Worm (Caenorhabditis elegans): Measurements from ENCODE around the gene K10H10.6.

DNA sequence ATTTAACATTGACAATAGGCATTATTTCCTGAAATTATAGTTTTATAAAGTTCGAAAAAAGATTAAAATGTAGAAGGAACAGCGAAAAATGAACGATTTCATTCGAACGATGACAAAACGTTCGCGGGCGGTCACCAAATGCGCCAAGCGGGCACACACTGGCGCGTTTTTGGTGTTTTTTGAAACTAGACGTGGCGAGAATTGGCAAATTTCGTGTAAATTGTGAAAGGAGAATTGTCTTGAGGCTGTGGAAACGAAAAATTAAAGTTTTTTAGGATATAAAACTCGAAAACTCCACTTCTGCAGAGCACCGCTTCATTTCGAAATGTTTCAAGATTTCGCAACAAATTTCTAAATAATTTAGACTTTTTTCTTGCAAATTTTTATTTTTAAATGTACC lies 14.4 kb upstream of the K10H10.6 start, which contains the start of gene usp-14:
- TF ChIP-seq mls-2 (tag; optimal IDR thresholded peaks at IDR 0.05) = no peak
- no peak for TF ChIP-seq nhr-28 (tag; optimal IDR thresholded peaks at IDR 0.05)
- TF ChIP-seq unc-62 (GFP tag; optimal IDR thresholded peaks at IDR 0.05) = no peak
- no peak for TF ChIP-seq elt-1 (tag; optimal IDR thresholded peaks at IDR 0.05; ENCODE audit: borderline replicate concordance, insufficient read depth)
- TF ChIP-seq pha-4 (tag; optimal IDR thresholded peaks at IDR 0.05) = no peak
- no peak for TF ChIP-seq mab-5 (tag; optimal IDR thresholded peaks at IDR 0.05)
- no peak for TF ChIP-seq unc-39 (tag; optimal IDR thresholded peaks at IDR 0.05)
- TF ChIP-seq nhr-237 (tag; optimal IDR thresholded peaks at IDR 0.05) = no peak
- no peak for TF ChIP-seq ces-1 (GFP tag; optimal IDR thresholded peaks at IDR 0.05)

All from whole organism, mixed stage, embryonic.